Fruit fly (Drosophila melanogaster) whole organism, embryonic: Measurements from ENCODE around the gene Swip-1.

Experiments
- CG12659 ChIP-seq: fragments of 200-800 bp; sonication (Bioruptor generic); optimal IDR thresholded peaks from 3 replicates; lab custom pipeline; 2017; ENCODE audit warnings: mild to moderate bottlenecking, missing biosample characterization, missing genetic modification reagents, missing genetic modification characterization
- CG14860 ChIP-seq: fragments of 200-800 bp; sonication (Bioruptor generic); IDR thresholded peaks from 3 replicates; pipeline ENCODE4 v1.3.6; 2022; ENCODE audit warnings: missing biosample characterization, missing genetic modification characterization; ENCODE audit not compliant: partially characterized antibody
- CG33213 ChIP-seq: fragments of 200-800 bp; sonication (Bioruptor generic); optimal IDR thresholded peaks from 3 replicates; lab custom pipeline; 2016; ENCODE audit warnings: missing biosample characterization, missing genetic modification characterization
- CG42726 ChIP-seq: fragments of 200-800 bp; sonication (Bioruptor generic); IDR thresholded peaks from 2 replicates; pipeline ENCODE4 v1.3.6; 2022; ENCODE audit warnings: missing biosample characterization, missing genetic modification characterization; ENCODE audit not compliant: partially characterized antibody
- CTCF ChIP-seq: fragments of 200-800 bp; sonication (Bioruptor generic); optimal IDR thresholded peaks from 2 replicates; lab custom pipeline; 2017; ENCODE audit warnings: missing biosample characterization, mild to moderate bottlenecking, missing genetic modification characterization, moderate library complexity
- NfI ChIP-seq: fragments of 200-800 bp; sonication (Bioruptor generic); optimal IDR thresholded peaks from 3 replicates; lab custom pipeline; 2018; ENCODE audit warnings: missing biosample characterization, mild to moderate bottlenecking, missing genetic modification characterization, moderate library complexity
- Ssrp ChIP-seq: fragments of 200-800 bp; sonication (Bioruptor generic); optimal IDR thresholded peaks from 2 replicates; lab custom pipeline; 2018; ENCODE audit warnings: missing biosample characterization, mild to moderate bottlenecking, missing genetic modification characterization, moderate library complexity
- ssp ChIP-seq: fragments of 200-800 bp; sonication (Bioruptor generic); IDR thresholded peaks from 2 replicates; pipeline ENCODE4 v1.3.6; 2022; ENCODE audit warnings: missing biosample characterization, missing genetic modification characterization
- stc ChIP-seq: fragments of 200-800 bp; sonication (Bioruptor generic); IDR thresholded peaks from 2 replicates; pipeline ENCODE4 v1.3.6; 2022; ENCODE audit warnings: missing biosample characterization, missing genetic modification characterization
- unpg ChIP-seq: fragments of 200-800 bp; sonication (Bioruptor generic); optimal IDR thresholded peaks from 3 replicates; lab custom pipeline; 2018; ENCODE audit warnings: missing biosample characterization, mild to moderate bottlenecking, missing genetic modification characterization, moderate library complexity

The Swip-1 gene

dm6 chr2L:18927891-18928290 is 59.2 kb downstream of the Swip-1 start (continued):
- TF ChIP-seq CG12659 (GFP tag; lab: Kevin White, UChicago) (no peak), NfI (GFP tag; lab: Kevin White, UChicago) (no peak), CG14860 (GFP tag; lab: Robert Waterston, UW) (no peak), Ssrp (tag; lab: Kevin White, UChicago) (no peak), CG42726 (no peak), unpg (GFP tag; lab: Kevin White, UChicago) (no peak), stc (GFP tag; lab: Robert Waterston, UW) (no peak), ssp (GFP tag; lab: Robert Waterston, UW) (no peak), CTCF (GFP tag; lab: Kevin White, UChicago) (no peak), CG33213 (GFP tag; lab: Kevin White, UChicago) (no peak)
- TF ChIP-seq, all 482 proteins: peak for 7
